Fruit fly (Drosophila melanogaster): ENCODE data around the gene CG2930.

The CG2930 gene

dm6 chrX:3866844-3867457, 1.8 kb upstream of the CG2930 start (continued):
- TF ChIP-seq CG8281 (tag; optimal IDR thresholded peaks at IDR 0.05) (no peak), Xrp1 (GFP tag; IDR thresholded peaks at IDR 0.05) (no peak), h (optimal IDR thresholded peaks at IDR 0.05) (no peak), CG1832 (GFP tag; optimal IDR thresholded peaks at IDR 0.05) (no peak), NK7.1 (GFP tag; optimal IDR thresholded peaks at IDR 0.05) (no peak), odd (GFP tag; optimal IDR thresholded peaks at IDR 0.05) (no peak), sima (GFP tag; optimal IDR thresholded peaks at IDR 0.05) (no peak), ac (GFP tag; optimal IDR thresholded peaks at IDR 0.05) (no peak), Dip2 (GFP tag; IDR thresholded peaks at IDR 0.05) (no peak), Scr (GFP tag; IDR thresholded peaks at IDR 0.05; ENCODE audit: partially characterized antibody) (no peak), pita (GFP tag; optimal IDR thresholded peaks at IDR 0.05) (no peak), Med (GFP tag) (peak; percentile 33), CG18262 (tag; optimal IDR thresholded peaks at IDR 0.05) (peak; percentile 37), CG8924 (tag; optimal IDR thresholded peaks at IDR 0.05) (no peak), amos (GFP tag; IDR thresholded peaks at IDR 0.05; ENCODE audit: partially characterized antibody) (no peak), CG11560 (tag; IDR thresholded peaks at IDR 0.05) (no peak), wek (GFP tag; optimal IDR thresholded peaks at IDR 0.05) (no peak), Drgx (GFP tag; IDR thresholded peaks at IDR 0.05) (no peak), Ets97D (GFP tag; optimal IDR thresholded peaks at IDR 0.05) (no peak), CG30403 (GFP tag; optimal IDR thresholded peaks at IDR 0.05) (peak; percentile 19), CG17612 (GFP tag; IDR thresholded peaks at IDR 0.05) (no peak), Taf1 (GFP tag; IDR thresholded peaks at IDR 0.05) (no peak), Pdp1 (GFP tag; optimal IDR thresholded peaks at IDR 0.05) (no peak), CG15514 (GFP tag; optimal IDR thresholded peaks at IDR 0.05) (no peak), da (GFP tag; optimal IDR thresholded peaks at IDR 0.05) (no peak), slp2 (GFP tag; optimal IDR thresholded peaks at IDR 0.05) (no peak), CG4360 (GFP tag; IDR thresholded peaks at IDR 0.05) (no peak), BtbVII (GFP tag; optimal IDR thresholded peaks at IDR 0.05) (no peak), vfl (GFP tag; optimal IDR thresholded peaks at IDR 0.05) (no peak), CG34224 (GFP tag; IDR thresholded peaks at IDR 0.05; ENCODE audit: partially characterized antibody) (no peak), CG10959 (GFP tag; IDR thresholded peaks at IDR 0.05) (no peak), Hr3 (GFP tag; optimal IDR thresholded peaks at IDR 0.05) (peak; percentile 22), Ptx1 (GFP tag; IDR thresholded peaks at IDR 0.05) (no peak), tll (GFP tag; optimal IDR thresholded peaks at IDR 0.05) (no peak), repo (GFP tag; optimal IDR thresholded peaks at IDR 0.05) (no peak), unpg (GFP tag; optimal IDR thresholded peaks at IDR 0.05) (peak; percentile 8), CG17385 (GFP tag; optimal IDR thresholded peaks at IDR 0.05) (no peak), CG14050 (GFP tag; IDR thresholded peaks at IDR 0.05) (no peak), Optix (GFP tag; IDR thresholded peaks at IDR 0.05) (no peak), CG4404 (GFP tag; IDR thresholded peaks at IDR 0.05) (no peak), E2f1 (GFP tag; IDR thresholded peaks at IDR 0.05) (no peak), dimm (GFP tag; IDR thresholded peaks at IDR 0.05) (no peak), hb (GFP tag; IDR thresholded peaks at IDR 0.05; ENCODE audit: partially characterized antibody) (no peak), hth (optimal IDR thresholded peaks at IDR 0.05) (no peak), fd96Cb (tag; optimal IDR thresholded peaks at IDR 0.05) (peak; percentile 29), CG5180 (GFP tag; optimal IDR thresholded peaks at IDR 0.05) (no peak), HLH54F (GFP tag; optimal IDR thresholded peaks at IDR 0.05) (no peak), Nf-YC (tag; optimal IDR thresholded peaks at IDR 0.05) (no peak), gcm2 (GFP tag; optimal IDR thresholded peaks at IDR 0.05) (no peak), Mes4 (GFP tag; optimal IDR thresholded peaks at IDR 0.05) (no peak), CG10979 (tag; optimal IDR thresholded peaks at IDR 0.05) (peak; percentile 12), HLH3B (GFP tag; IDR thresholded peaks at IDR 0.05) (no peak)

All from whole organism, embryonic.